Worm (Caenorhabditis elegans) whole organism, L3 larva: ENCODE measurements around the gene str-9.

Experiments
- R02D3.7 ChIP-seq: fragments of 150-350 bp; optimal IDR thresholded peaks from 2 replicates; lab custom pipeline; 2014; ENCODE audit warnings: missing biosample characterization, missing genetic modification characterization
- ama-1 ChIP-seq: fragments of 150-350 bp; optimal IDR thresholded peaks from 2 replicates; lab custom pipeline; 2018
- ceh-16 ChIP-seq: sonication (generic microtip); optimal IDR thresholded peaks from 2 replicates; lab custom pipeline; 2017; ENCODE audit warnings: missing biosample characterization, missing genetic modification characterization
- ceh-28 ChIP-seq: fragments of 150-350 bp; optimal IDR thresholded peaks from 2 replicates; lab custom pipeline; 2014; ENCODE audit warnings: missing biosample characterization, missing genetic modification reagents, missing genetic modification characterization
- fkh-10 ChIP-seq: sonication (generic microtip); optimal IDR thresholded peaks from 2 replicates; lab custom pipeline; 2017; ENCODE audit warnings: missing biosample characterization, missing genetic modification reagents, missing genetic modification characterization
- jun-1 ChIP-seq: fragments of 150-350 bp; optimal IDR thresholded peaks from 2 replicates; lab custom pipeline; 2014; ENCODE audit warnings: missing biosample characterization, missing genetic modification reagents, missing genetic modification characterization
- lin-39 ChIP-seq: fragments of 150-350 bp; optimal IDR thresholded peaks from 2 replicates; lab custom pipeline; 2018; ENCODE audit warnings: missing biosample characterization, missing genetic modification reagents, missing genetic modification characterization
- mdl-1 ChIP-seq: fragments of 150-350 bp; optimal IDR thresholded peaks from 2 replicates; lab custom pipeline; 2014; ENCODE audit warnings: missing biosample characterization, missing genetic modification characterization
- nfya-1 ChIP-seq: sonication (generic microtip); optimal IDR thresholded peaks from 2 replicates; lab custom pipeline; 2017; ENCODE audit warnings: missing genetic modification characterization, mild to moderate bottlenecking, missing compliant biosample characterization, antibody characterized with exemption, moderate library complexity; ENCODE audit not compliant: insufficient read depth
- nhr-28 ChIP-seq: fragments of 150-350 bp; optimal IDR thresholded peaks from 2 replicates; lab custom pipeline; 2014; ENCODE audit warnings: missing biosample characterization, missing genetic modification characterization
- pqm-1 ChIP-seq: fragments of 150-350 bp; optimal IDR thresholded peaks from 2 replicates; lab custom pipeline; 2017; ENCODE audit warnings: missing biosample characterization, missing genetic modification characterization, inconsistent platforms
- unc-62 ChIP-seq: fragments of 150-350 bp; sonication (generic microtip); optimal IDR thresholded peaks from 4 replicates; lab custom pipeline; 2014; ENCODE audit warnings: missing biosample characterization, missing genetic modification reagents, missing genetic modification characterization
- zag-1 ChIP-seq: fragments of 150-350 bp; optimal IDR thresholded peaks from 2 replicates; lab custom pipeline; 2014; ENCODE audit warnings: missing biosample characterization, missing genetic modification characterization

DNA sequence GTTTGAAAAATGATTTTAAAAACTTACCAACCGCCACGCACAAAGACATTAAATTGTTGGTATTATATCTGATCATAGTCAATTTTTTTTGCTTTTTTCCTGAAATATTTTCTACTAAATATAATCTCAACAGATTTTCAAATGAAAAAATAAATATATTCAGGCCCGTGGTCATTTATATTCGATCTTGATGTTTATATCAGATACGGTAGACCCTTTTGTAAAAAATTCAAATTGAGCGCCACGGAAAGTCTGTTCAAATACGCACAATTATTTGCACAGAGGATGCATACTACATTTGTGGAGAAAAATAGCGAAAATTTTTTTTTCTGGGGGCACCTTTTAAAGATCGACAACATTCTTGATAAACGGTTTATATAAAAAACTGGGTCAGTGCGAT is 33.9 kb downstream of the str-9 start, which contains the start of gene T26E4.4:
- TF ChIP-seq ceh-16 (tag; lab: Kevin White, UChicago): no peak
- no peak for TF ChIP-seq nfya-1
- TF ChIP-seq pqm-1: no peak
- no peak for TF ChIP-seq ceh-28 (tag; lab: Kevin White, UChicago)
- TF ChIP-seq jun-1 (tag; lab: Kevin White, UChicago): no peak
- TF ChIP-seq zag-1: no peak
- TF ChIP-seq R02D3.7 (tag; lab: Kevin White, UChicago): no peak
- TF ChIP-seq ama-1 (lab: Kevin White, UChicago): no peak
- no peak for TF ChIP-seq mdl-1 (tag; lab: Kevin White, UChicago)
- TF ChIP-seq nhr-28: no peak
- TF ChIP-seq unc-62 (GFP tag; lab: Kevin White, UChicago): no peak
- no peak for TF ChIP-seq fkh-10 (GFP tag; lab: Kevin White, UChicago)
- no peak for TF ChIP-seq lin-39 (tag; lab: Kevin White, UChicago)
